Fruit fly (Drosophila melanogaster) whole organism, embryonic: ENCODE measurements around the gene AIMP2.

Source experiments
- CG10267 ChIP-seq: fragments of 200-800 bp; sonication (Bioruptor generic); optimal IDR thresholded peaks from 2 replicates; lab custom pipeline; 2018; ENCODE audit warnings: missing biosample characterization, mild to moderate bottlenecking, missing genetic modification characterization, moderate library complexity
- CG10321 ChIP-seq: fragments of 200-800 bp; sonication (Bioruptor generic); IDR thresholded peaks from 2 replicates; pipeline ENCODE4 v1.3.6; 2022; ENCODE audit warnings: missing biosample characterization, missing genetic modification characterization
- CG10431 ChIP-seq: fragments of 200-800 bp; sonication (Bioruptor generic); optimal IDR thresholded peaks from 3 replicates; lab custom pipeline; 2018; ENCODE audit warnings: missing biosample characterization, mild to moderate bottlenecking, missing genetic modification characterization
- CG12236 ChIP-seq: fragments of 200-800 bp; sonication (Bioruptor generic); optimal IDR thresholded peaks from 2 replicates; lab custom pipeline; 2016; ENCODE audit warnings: missing biosample characterization, missing genetic modification characterization
- CG1529 ChIP-seq: fragments of 200-800 bp; sonication (Bioruptor generic); optimal IDR thresholded peaks from 3 replicates; lab custom pipeline; 2018; ENCODE audit warnings: missing biosample characterization, missing genetic modification characterization
- CG15514 ChIP-seq: fragments of 200-800 bp; sonication (Bioruptor generic); optimal IDR thresholded peaks from 3 replicates; lab custom pipeline; 2017; ENCODE audit warnings: missing biosample characterization, missing genetic modification characterization, mild to moderate bottlenecking, moderate library complexity, missing genetic modification reagents
- CG17328 ChIP-seq: fragments of 200-800 bp; sonication (Bioruptor generic); IDR thresholded peaks from 2 replicates; pipeline ENCODE4 v1.3.6; 2022; ENCODE audit warnings: missing biosample characterization, missing genetic modification characterization
- CG18764 ChIP-seq: fragments of 200-800 bp; sonication (Bioruptor generic); optimal IDR thresholded peaks from 3 replicates; lab custom pipeline; 2016; ENCODE audit warnings: missing biosample characterization, missing genetic modification characterization
- CG31365 ChIP-seq: fragments of 200-800 bp; sonication (Bioruptor generic); optimal IDR thresholded peaks from 2 replicates; lab custom pipeline; 2018; ENCODE audit warnings: missing biosample characterization, mild to moderate bottlenecking, missing genetic modification characterization
- CG34224 ChIP-seq: fragments of 200-800 bp; sonication (Bioruptor generic); IDR thresholded peaks from 3 replicates; pipeline ENCODE4 v1.3.6; 2022; ENCODE audit warnings: missing biosample characterization, missing genetic modification characterization; ENCODE audit not compliant: partially characterized antibody
- CG4820 ChIP-seq: fragments of 200-800 bp; sonication (Bioruptor generic); optimal IDR thresholded peaks from 3 replicates; lab custom pipeline; 2016; ENCODE audit warnings: missing biosample characterization, missing genetic modification characterization
- CG6654 ChIP-seq: fragments of 200-800 bp; sonication (Bioruptor generic); optimal IDR thresholded peaks from 2 replicates; lab custom pipeline; 2017; ENCODE audit warnings: missing biosample characterization, mild to moderate bottlenecking, missing genetic modification characterization
- CG7786 ChIP-seq: fragments of 200-800 bp; sonication (Bioruptor generic); optimal IDR thresholded peaks from 2 replicates; lab custom pipeline; 2016; ENCODE audit warnings: missing biosample characterization, missing genetic modification characterization
- CG9215 ChIP-seq: fragments of 200-800 bp; sonication (Bioruptor generic); IDR thresholded peaks from 2 replicates; pipeline ENCODE4 v1.3.6; 2022; ENCODE audit warnings: missing biosample characterization, missing genetic modification characterization
- CG9797 ChIP-seq: fragments of 200-800 bp; sonication (Bioruptor generic); optimal IDR thresholded peaks from 3 replicates; lab custom pipeline; 2018; ENCODE audit warnings: missing biosample characterization, mild to moderate bottlenecking, missing genetic modification characterization
- Doc3 ChIP-seq: fragments of 200-800 bp; sonication (Bioruptor generic); IDR thresholded peaks from 3 replicates; pipeline ENCODE4 v1.3.6; 2022; ENCODE audit warnings: missing biosample characterization, missing genetic modification characterization; ENCODE audit not compliant: partially characterized antibody
- Dp ChIP-seq: fragments of 200-800 bp; sonication (Bioruptor generic); optimal IDR thresholded peaks from 2 replicates; lab custom pipeline; 2018; ENCODE audit warnings: missing biosample characterization, mild to moderate bottlenecking, missing genetic modification characterization, moderate library complexity
- Hmr ChIP-seq: fragments of 200-800 bp; sonication (Bioruptor generic); optimal IDR thresholded peaks from 3 replicates; lab custom pipeline; 2017; ENCODE audit warnings: mild to moderate bottlenecking, missing biosample characterization, missing genetic modification reagents, missing genetic modification characterization
- MESR4 ChIP-seq: fragments of 200-800 bp; sonication (Bioruptor generic); optimal IDR thresholded peaks from 2 replicates; lab custom pipeline; 2018; ENCODE audit warnings: missing biosample characterization, mild to moderate bottlenecking, missing genetic modification characterization, moderate library complexity
- Med ChIP-seq: fragments of 200-800 bp; sonication (Bioruptor generic); peaks from one replicate; lab custom pipeline; 2016; ENCODE audit warnings: missing biosample characterization, missing genetic modification characterization, mild to moderate bottlenecking, inconsistent platforms, moderate library complexity
- Opbp ChIP-seq: fragments of 200-800 bp; sonication (Bioruptor generic); IDR thresholded peaks from 3 replicates; pipeline ENCODE4 v1.3.6; 2022; ENCODE audit warnings: missing biosample characterization, missing genetic modification characterization; ENCODE audit not compliant: partially characterized antibody
- Sox102F ChIP-seq: fragments of 200-800 bp; sonication (Bioruptor generic); optimal IDR thresholded peaks from 2 replicates; lab custom pipeline; 2018; ENCODE audit warnings: missing biosample characterization, mild to moderate bottlenecking, missing genetic modification characterization, moderate library complexity
- Spps ChIP-seq: fragments of 200-800 bp; sonication (Bioruptor generic); optimal IDR thresholded peaks from 2 replicates; lab custom pipeline; 2018; ENCODE audit warnings: missing biosample characterization, mild to moderate bottlenecking, missing genetic modification characterization
- Tbp ChIP-seq: fragments of >200 bp; optimal IDR thresholded peaks from 2 replicates; lab custom pipeline; 2018; ENCODE audit warnings: missing biosample characterization, missing genetic modification characterization
- al ChIP-seq: fragments of 200-800 bp; sonication (Bioruptor generic); IDR thresholded peaks from 2 replicates; pipeline ENCODE4 v1.3.6; 2022; ENCODE audit warnings: missing biosample characterization, missing genetic modification characterization
- aop ChIP-seq: fragments of 200-800 bp; sonication (Bioruptor generic); IDR thresholded peaks from 2 replicates; pipeline ENCODE4 v1.3.6; 2022; ENCODE audit warnings: missing biosample characterization, missing genetic modification characterization
- ato ChIP-seq: fragments of 200-800 bp; sonication (Bioruptor generic); IDR thresholded peaks from 2 replicates; pipeline ENCODE4 v1.3.6; 2022; ENCODE audit warnings: missing biosample characterization, missing genetic modification characterization; ENCODE audit not compliant: partially characterized antibody
- bcd ChIP-seq: fragments of 200-800 bp; sonication (Bioruptor generic); optimal IDR thresholded peaks from 2 replicates; lab custom pipeline; 2017; ENCODE audit warnings: missing biosample characterization, mild to moderate bottlenecking, missing genetic modification characterization
- caup ChIP-seq: fragments of 200-800 bp; sonication (Bioruptor generic); optimal IDR thresholded peaks from 3 replicates; lab custom pipeline; 2017; ENCODE audit warnings: missing biosample characterization, mild to moderate bottlenecking, missing genetic modification characterization, moderate library complexity; ENCODE audit not compliant: severe bottlenecking
- ci ChIP-seq: fragments of 200-800 bp; sonication (Bioruptor generic); IDR thresholded peaks from 3 replicates; pipeline ENCODE4 v1.3.6; 2022; ENCODE audit warnings: missing biosample characterization, missing genetic modification characterization
- cwo ChIP-seq: fragments of 200-800 bp; sonication (Bioruptor generic); optimal IDR thresholded peaks from 3 replicates; lab custom pipeline; 2017; ENCODE audit warnings: missing biosample characterization, missing genetic modification characterization, mild to moderate bottlenecking, moderate library complexity, missing genetic modification reagents
- da ChIP-seq: fragments of 200-800 bp; sonication (Bioruptor generic); optimal IDR thresholded peaks from 2 replicates; lab custom pipeline; 2016; ENCODE audit warnings: missing biosample characterization, missing genetic modification characterization
- ems ChIP-seq: fragments of 200-800 bp; sonication (Bioruptor generic); optimal IDR thresholded peaks from 3 replicates; lab custom pipeline; 2016; ENCODE audit warnings: missing biosample characterization, missing genetic modification characterization
- eve ChIP-seq, 2 experiments: fragments of >200 bp; optimal IDR thresholded peaks; 2 replicates each; lab custom pipeline; 2017; ENCODE audit warnings: missing biosample characterization in 2 of 2, missing genetic modification characterization in 2 of 2
- ftz-f1 ChIP-seq: fragments of 200-800 bp; sonication (Bioruptor generic); optimal IDR thresholded peaks from 2 replicates; lab custom pipeline; 2016; ENCODE audit warnings: missing biosample characterization, missing genetic modification characterization
- ken ChIP-seq: fragments of 200-800 bp; sonication (Bioruptor generic); IDR thresholded peaks from 3 replicates; pipeline ENCODE4 v1.3.6; 2022; ENCODE audit warnings: missing biosample characterization, missing genetic modification characterization
- mam ChIP-seq: fragments of 200-800 bp; sonication (Bioruptor generic); optimal IDR thresholded peaks from 3 replicates; lab custom pipeline; 2016; ENCODE audit warnings: missing biosample characterization, missing genetic modification characterization
- nau ChIP-seq: fragments of 200-800 bp; sonication (Bioruptor generic); optimal IDR thresholded peaks from 3 replicates; lab custom pipeline; 2017; ENCODE audit warnings: missing biosample characterization, mild to moderate bottlenecking, missing genetic modification characterization, missing genetic modification reagents
- pb ChIP-seq: fragments of 200-800 bp; sonication (Bioruptor generic); optimal IDR thresholded peaks from 3 replicates; lab custom pipeline; 2016; ENCODE audit warnings: missing biosample characterization, missing genetic modification characterization
- pfk ChIP-seq: fragments of 200-800 bp; sonication (Bioruptor generic); optimal IDR thresholded peaks from 2 replicates; lab custom pipeline; 2018; ENCODE audit warnings: missing biosample characterization, mild to moderate bottlenecking, missing genetic modification characterization, moderate library complexity
- pho ChIP-seq: fragments of 200-800 bp; sonication (Bioruptor generic); optimal IDR thresholded peaks from 2 replicates; lab custom pipeline; 2016; ENCODE audit warnings: missing biosample characterization, missing genetic modification characterization
- seq ChIP-seq: fragments of 200-800 bp; sonication (Bioruptor generic); IDR thresholded peaks from 2 replicates; pipeline ENCODE4 v1.3.6; 2022; ENCODE audit warnings: missing biosample characterization, missing genetic modification characterization
- shn ChIP-seq: fragments of 200-800 bp; sonication (Bioruptor generic); optimal IDR thresholded peaks from 3 replicates; lab custom pipeline; 2016; ENCODE audit warnings: missing biosample characterization, missing genetic modification characterization
- stwl ChIP-seq: fragments of 200-800 bp; sonication (Bioruptor generic); optimal IDR thresholded peaks from 3 replicates; lab custom pipeline; 2018; ENCODE audit warnings: missing biosample characterization, mild to moderate bottlenecking, missing genetic modification characterization, moderate library complexity
- sug ChIP-seq: fragments of 200-800 bp; optimal IDR thresholded peaks from 2 replicates; lab custom pipeline; 2019; ENCODE audit warnings: missing biosample characterization, mild to moderate bottlenecking, missing genetic modification characterization, moderate library complexity
- ttk ChIP-seq: fragments of 200-800 bp; sonication (Bioruptor generic); IDR thresholded peaks from 2 replicates; pipeline ENCODE4 v2.1.2; 2022; ENCODE audit warnings: missing biosample characterization, missing genetic modification characterization
- twi ChIP-seq: fragments of 200-800 bp; optimal IDR thresholded peaks from 2 replicates; lab custom pipeline; 2019; ENCODE audit warnings: missing biosample characterization, mild to moderate bottlenecking, missing genetic modification characterization, moderate library complexity
- vvl ChIP-seq: fragments of 200-800 bp; sonication (Bioruptor generic); IDR thresholded peaks from 2 replicates; pipeline ENCODE4 v1.3.6; 2022; ENCODE audit warnings: missing biosample characterization, missing genetic modification characterization
- wor ChIP-seq: fragments of 200-800 bp; sonication (Bioruptor generic); IDR thresholded peaks from 2 replicates; pipeline ENCODE4 v1.3.6; 2022; ENCODE audit warnings: missing biosample characterization, missing genetic modification characterization
- zen2 ChIP-seq: fragments of 200-800 bp; sonication (Bioruptor generic); IDR thresholded peaks from 3 replicates; pipeline ENCODE4 v1.3.6; 2022; ENCODE audit warnings: missing biosample characterization, missing genetic modification characterization; ENCODE audit not compliant: partially characterized antibody

The AIMP2 gene

DNA sequence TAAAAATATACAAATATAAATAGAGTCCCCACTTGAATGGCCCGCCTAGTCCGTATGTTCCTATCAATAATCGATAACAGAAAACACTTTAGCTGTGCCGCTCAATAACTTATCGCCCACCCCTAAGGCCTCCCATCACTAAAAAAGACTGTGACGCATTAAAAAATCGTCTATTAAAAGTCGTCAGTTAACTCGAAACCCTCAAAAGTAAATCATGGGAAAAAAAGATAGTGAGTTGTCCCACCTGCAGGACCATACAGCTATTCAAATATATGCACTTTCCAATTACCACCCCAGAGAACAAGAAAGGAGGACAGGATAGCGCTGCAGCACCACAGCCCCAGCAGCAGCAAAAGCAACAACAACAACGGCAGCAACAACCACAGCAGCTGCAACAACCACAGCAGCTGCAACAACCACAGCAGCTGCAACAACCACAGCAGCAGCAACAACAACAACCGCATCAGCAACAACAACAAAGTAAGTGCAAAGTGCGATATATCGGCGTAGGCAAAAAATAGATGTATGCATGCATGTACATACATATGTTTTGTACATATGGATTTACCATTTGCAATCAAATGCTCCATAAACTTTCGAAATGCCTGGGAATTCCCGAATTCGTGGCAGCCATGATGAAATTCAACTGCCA, 29.3 kb upstream of the AIMP2 start, which contains the start of gene AGO2 (continued):
- TF ChIP-seq Opbp (GFP tag; lab: Robert Waterston, UW) = peak; percentile 62; the same call in 2 of the 3 replicates
- TF ChIP-seq CG7786 (GFP tag; lab: Kevin White, UChicago) = no peak
- peak; percentile 9 for TF ChIP-seq sug (tag; lab: Kevin White, UChicago)
- TF ChIP-seq CG4820 = no peak
- peak; percentile 69; the same call in 2 of the 3 replicates for TF ChIP-seq zen2
- peak; percentile 53 for TF ChIP-seq CG9797
- no peak for TF ChIP-seq CG10321 (GFP tag; lab: Robert Waterston, UW)
- TF ChIP-seq bcd (GFP tag; lab: Kevin White, UChicago) = no peak
- TF ChIP-seq Dp (GFP tag; lab: Kevin White, UChicago) = peak; percentile 92
- no peak; the same call in 1 of the 2 replicates for TF ChIP-seq seq
- TF ChIP-seq twi (tag; lab: Kevin White, UChicago) = peak; percentile 53
- no peak for TF ChIP-seq ken (GFP tag; lab: Robert Waterston, UW)
- no peak for TF ChIP-seq Hmr (GFP tag; lab: Kevin White, UChicago)
- TF ChIP-seq CG15514 (GFP tag; lab: Kevin White, UChicago) = peak; percentile 66
- TF ChIP-seq CG12236 = no peak
- no peak for TF ChIP-seq ci
- TF ChIP-seq Med (GFP tag; lab: Kevin White, UChicago) = peak; percentile 68
- no peak for TF ChIP-seq CG18764 (GFP tag; lab: Kevin White, UChicago)
- no peak for TF ChIP-seq caup (GFP tag; lab: Kevin White, UChicago)
- no peak for TF ChIP-seq al (GFP tag; lab: Robert Waterston, UW)
- TF ChIP-seq aop (GFP tag; lab: Robert Waterston, UW) = no peak
- TF ChIP-seq pho (GFP tag; lab: Kevin White, UChicago) = peak; percentile 10
- TF ChIP-seq Doc3 (GFP tag; lab: Robert Waterston, UW) = peak; percentile 45; the same call in 1 of the 3 replicates
- TF ChIP-seq pb = peak; percentile 39
- no peak for TF ChIP-seq mam (GFP tag; lab: Kevin White, UChicago)
- TF ChIP-seq stwl = peak; percentile 55
- TF ChIP-seq pfk (GFP tag; lab: Kevin White, UChicago) = no peak
- TF ChIP-seq ems (GFP tag; lab: Kevin White, UChicago) = no peak
- TF ChIP-seq wor (GFP tag; lab: Robert Waterston, UW) = no peak
- no peak for TF ChIP-seq Sox102F (GFP tag; lab: Kevin White, UChicago)
- TF ChIP-seq Tbp (GFP tag; lab: Kevin White, UChicago) = no peak
- TF ChIP-seq ttk (GFP tag; lab: Robert Waterston, UW) = no peak; the same call in 1 of the 2 replicates
- no peak for TF ChIP-seq ftz-f1 (GFP tag; lab: Kevin White, UChicago)
- peak; percentile 83 for TF ChIP-seq CG34224 (GFP tag; lab: Robert Waterston, UW)
- TF ChIP-seq Spps (tag; lab: Kevin White, UChicago) = no peak
- TF ChIP-seq nau (GFP tag; lab: Kevin White, UChicago) = peak; percentile 46
- no peak for TF ChIP-seq CG9215
- TF ChIP-seq CG31365 = peak; percentile 3
- peak; percentile 61 for TF ChIP-seq CG10431 (GFP tag; lab: Kevin White, UChicago)
- TF ChIP-seq CG10267 (tag; lab: Kevin White, UChicago) = peak; percentile 41
- peak; percentile 1 for TF ChIP-seq shn (GFP tag; lab: Kevin White, UChicago)
- peak; percentile 99 for TF ChIP-seq MESR4 (GFP tag; lab: Kevin White, UChicago)
- peak; percentile 62 for TF ChIP-seq da (GFP tag; lab: Kevin White, UChicago)
- TF ChIP-seq CG17328 (GFP tag; lab: Robert Waterston, UW) = no peak
- TF ChIP-seq CG6654 (GFP tag; lab: Kevin White, UChicago) = no peak
- TF ChIP-seq CG1529 (GFP tag; lab: Kevin White, UChicago) = no peak
- peak; percentile 19 for TF ChIP-seq cwo (GFP tag; lab: Kevin White, UChicago)
- TF ChIP-seq eve (GFP tag; optimal IDR thresholded peaks at IDR 0.05; lab: Kevin White, UChicago) = no peak
- TF ChIP-seq vvl = peak; percentile 34; the same call in 1 of the 2 replicates
- TF ChIP-seq ato (GFP tag; lab: Robert Waterston, UW) = peak; percentile 62
